Fruit fly (Drosophila melanogaster) whole organism, embryonic: ENCODE measurements around the gene GlyRS.

Source experiments
- Antp ChIP-seq: fragments of 200-800 bp; sonication (Bioruptor generic); optimal IDR thresholded peaks from 3 replicates; lab custom pipeline; 2016; ENCODE audit warnings: missing biosample characterization, missing genetic modification characterization
- CG10321 ChIP-seq: fragments of 200-800 bp; sonication (Bioruptor generic); IDR thresholded peaks from 2 replicates; pipeline ENCODE4 v1.3.6; 2022; ENCODE audit warnings: missing biosample characterization, missing genetic modification characterization
- CG11695 ChIP-seq: fragments of 200-800 bp; sonication (Bioruptor generic); IDR thresholded peaks from 3 replicates; pipeline ENCODE4 v1.3.6; 2022; ENCODE audit warnings: missing biosample characterization, missing genetic modification characterization
- CG15269 ChIP-seq: fragments of 200-800 bp; sonication (Bioruptor generic); optimal IDR thresholded peaks from 2 replicates; lab custom pipeline; 2018; ENCODE audit warnings: missing biosample characterization, mild to moderate bottlenecking, missing genetic modification characterization, moderate library complexity
- CG1529 ChIP-seq: fragments of 200-800 bp; sonication (Bioruptor generic); optimal IDR thresholded peaks from 3 replicates; lab custom pipeline; 2018; ENCODE audit warnings: missing biosample characterization, missing genetic modification characterization
- CG15601 ChIP-seq: fragments of 200-800 bp; sonication (Bioruptor generic); optimal IDR thresholded peaks from 3 replicates; lab custom pipeline; 2019; ENCODE audit warnings: missing biosample characterization, mild to moderate bottlenecking, missing genetic modification characterization, moderate library complexity
- CG17829 ChIP-seq: fragments of 200-800 bp; optimal IDR thresholded peaks from 2 replicates; lab custom pipeline; 2019; ENCODE audit warnings: missing biosample characterization, mild to moderate bottlenecking, missing genetic modification characterization, moderate library complexity
- CG18619 ChIP-seq: fragments of 200-800 bp; sonication (Bioruptor generic); optimal IDR thresholded peaks from 3 replicates; lab custom pipeline; 2017; ENCODE audit warnings: missing biosample characterization, mild to moderate bottlenecking, missing genetic modification characterization
- CG2712 ChIP-seq: fragments of 200-800 bp; optimal IDR thresholded peaks from 3 replicates; lab custom pipeline; 2019; ENCODE audit warnings: missing biosample characterization, mild to moderate bottlenecking, missing genetic modification characterization, moderate library complexity
- CG2889 ChIP-seq: fragments of 200-800 bp; sonication (Bioruptor generic); IDR thresholded peaks from 3 replicates; pipeline ENCODE4 v1.3.6; 2022; ENCODE audit warnings: missing biosample characterization, missing genetic modification characterization
- CG31224 ChIP-seq: fragments of 200-800 bp; sonication (Bioruptor generic); IDR thresholded peaks from 2 replicates; pipeline ENCODE4 v1.3.6; 2022; ENCODE audit warnings: missing biosample characterization, missing genetic modification characterization
- CG32532 ChIP-seq: fragments of 200-800 bp; sonication (Bioruptor generic); IDR thresholded peaks from 2 replicates; pipeline ENCODE4 v1.3.6; 2022; ENCODE audit warnings: missing biosample characterization, missing genetic modification characterization
- CG3281 ChIP-seq: fragments of 200-800 bp; sonication (Bioruptor generic); optimal IDR thresholded peaks from 3 replicates; lab custom pipeline; 2017; ENCODE audit warnings: missing biosample characterization, mild to moderate bottlenecking, missing genetic modification characterization
- CG3407 ChIP-seq: fragments of 200-800 bp; sonication (Bioruptor generic); optimal IDR thresholded peaks from 2 replicates; lab custom pipeline; 2018; ENCODE audit warnings: missing biosample characterization, mild to moderate bottlenecking, missing genetic modification characterization
- CG7271 ChIP-seq: fragments of 200-800 bp; sonication (Bioruptor generic); optimal IDR thresholded peaks from 2 replicates; lab custom pipeline; 2018; ENCODE audit warnings: missing biosample characterization, mild to moderate bottlenecking, missing genetic modification characterization, moderate library complexity
- CG7928 ChIP-seq: fragments of 200-800 bp; sonication (Bioruptor generic); optimal IDR thresholded peaks from 2 replicates; lab custom pipeline; 2017; ENCODE audit warnings: missing biosample characterization, mild to moderate bottlenecking, missing genetic modification characterization
- CG7963 ChIP-seq: fragments of 200-800 bp; sonication (Bioruptor generic); IDR thresholded peaks from 3 replicates; pipeline ENCODE4 v1.3.6; 2022; ENCODE audit warnings: missing biosample characterization, missing genetic modification characterization; ENCODE audit not compliant: partially characterized antibody
- CG8388 ChIP-seq: fragments of 200-800 bp; sonication (Bioruptor generic); optimal IDR thresholded peaks from 2 replicates; lab custom pipeline; 2019; ENCODE audit warnings: missing biosample characterization, mild to moderate bottlenecking, missing genetic modification characterization, moderate library complexity
- CG8478 ChIP-seq: fragments of >200 bp; optimal IDR thresholded peaks from 2 replicates; lab custom pipeline; 2018
- CG8924 ChIP-seq: fragments of 200-800 bp; optimal IDR thresholded peaks from 3 replicates; lab custom pipeline; 2019; ENCODE audit warnings: missing biosample characterization, mild to moderate bottlenecking, missing genetic modification characterization, moderate library complexity
- D ChIP-seq, 2 experiments: fragments of 200-800 bp in 1 of 2; fragments of >200 bp in 1 of 2; sonication (Bioruptor generic) in 1 of 2; optimal IDR thresholded peaks; 2 replicates in 1 of 2; 3 replicates in 1 of 2; lab custom pipeline; 2017; ENCODE audit warnings: mild to moderate bottlenecking in 1 of 2, missing biosample characterization in 1 of 2, missing genetic modification characterization in 1 of 2, missing genetic modification reagents in 1 of 2
- Deaf1 ChIP-seq: fragments of 200-800 bp; optimal IDR thresholded peaks from 3 replicates; lab custom pipeline; 2019; ENCODE audit warnings: missing biosample characterization, mild to moderate bottlenecking, missing genetic modification characterization, moderate library complexity
- Gsc ChIP-seq: fragments of 200-800 bp; sonication (Bioruptor generic); IDR thresholded peaks from 2 replicates; pipeline ENCODE4 v1.3.6; 2022; ENCODE audit warnings: missing biosample characterization, missing genetic modification characterization
- Hr3 ChIP-seq: fragments of 200-800 bp; sonication (Bioruptor generic); optimal IDR thresholded peaks from 3 replicates; lab custom pipeline; 2016; ENCODE audit warnings: missing biosample characterization, missing genetic modification characterization
- Mes4 ChIP-seq: fragments of 200-800 bp; sonication (Bioruptor generic); optimal IDR thresholded peaks from 2 replicates; lab custom pipeline; 2016; ENCODE audit warnings: missing biosample characterization, missing genetic modification characterization
- Nf-YC ChIP-seq: fragments of 200-800 bp; optimal IDR thresholded peaks from 3 replicates; lab custom pipeline; 2019; ENCODE audit warnings: missing biosample characterization, mild to moderate bottlenecking, missing genetic modification characterization, moderate library complexity
- Oli ChIP-seq: fragments of 200-800 bp; sonication (Bioruptor generic); optimal IDR thresholded peaks from 2 replicates; lab custom pipeline; 2018; ENCODE audit warnings: missing biosample characterization, mild to moderate bottlenecking, missing genetic modification characterization, moderate library complexity
- Ptx1 ChIP-seq: fragments of 200-800 bp; sonication (Bioruptor generic); IDR thresholded peaks from 2 replicates; pipeline ENCODE4 v1.3.6; 2022; ENCODE audit warnings: missing biosample characterization, missing genetic modification characterization
- Sry-δ ChIP-seq: fragments of 200-800 bp; sonication (Bioruptor generic); optimal IDR thresholded peaks from 2 replicates; lab custom pipeline; 2016; ENCODE audit warnings: missing biosample characterization, missing genetic modification characterization
- Ssrp ChIP-seq: fragments of 200-800 bp; sonication (Bioruptor generic); optimal IDR thresholded peaks from 2 replicates; lab custom pipeline; 2018; ENCODE audit warnings: missing biosample characterization, mild to moderate bottlenecking, missing genetic modification characterization, moderate library complexity
- btn ChIP-seq: fragments of 200-800 bp; sonication (Bioruptor generic); optimal IDR thresholded peaks from 2 replicates; lab custom pipeline; 2016; ENCODE audit warnings: missing biosample characterization, missing genetic modification characterization
- chif ChIP-seq, 2 experiments: fragments of 200-800 bp; sonication (Bioruptor generic); optimal IDR thresholded peaks; 3 replicates each; lab custom pipeline; 2016; ENCODE audit warnings: missing biosample characterization in 2 of 2, missing genetic modification characterization in 2 of 2
- chn ChIP-seq: fragments of 200-800 bp; sonication (Bioruptor generic); optimal IDR thresholded peaks from 2 replicates; lab custom pipeline; 2016; ENCODE audit warnings: missing biosample characterization, missing genetic modification characterization
- crc ChIP-seq: fragments of 200-800 bp; sonication (Bioruptor generic); optimal IDR thresholded peaks from 2 replicates; lab custom pipeline; 2016; ENCODE audit warnings: missing biosample characterization, missing genetic modification characterization
- crol ChIP-seq: fragments of 200-800 bp; sonication (Bioruptor generic); IDR thresholded peaks from 2 replicates; pipeline ENCODE4 v1.3.6; 2022; ENCODE audit warnings: missing biosample characterization, missing genetic modification characterization
- dimm ChIP-seq: fragments of 200-800 bp; sonication (Bioruptor generic); IDR thresholded peaks from 2 replicates; pipeline ENCODE4 v1.3.6; 2022; ENCODE audit warnings: missing biosample characterization, missing genetic modification characterization
- dpn ChIP-seq, 2 experiments: fragments of 200-800 bp; sonication (Bioruptor generic); optimal IDR thresholded peaks; 3 replicates each; lab custom pipeline; 2016; ENCODE audit warnings: missing biosample characterization in 2 of 2, missing genetic modification characterization in 2 of 2
- exex ChIP-seq: fragments of 200-800 bp; sonication (Bioruptor generic); optimal IDR thresholded peaks from 4 replicates; lab custom pipeline; 2018; ENCODE audit warnings: missing biosample characterization, mild to moderate bottlenecking, missing genetic modification characterization, moderate library complexity
- fd102C ChIP-seq: fragments of 200-800 bp; sonication (Bioruptor generic); optimal IDR thresholded peaks from 2 replicates; lab custom pipeline; 2018; ENCODE audit warnings: missing biosample characterization, mild to moderate bottlenecking, missing genetic modification characterization, moderate library complexity
- fd96Cb ChIP-seq: fragments of 200-800 bp; sonication (Bioruptor generic); optimal IDR thresholded peaks from 2 replicates; lab custom pipeline; 2018; ENCODE audit warnings: missing biosample characterization, mild to moderate bottlenecking, missing genetic modification characterization, moderate library complexity
- ftz-f1 ChIP-seq: fragments of 200-800 bp; sonication (Bioruptor generic); optimal IDR thresholded peaks from 2 replicates; lab custom pipeline; 2016; ENCODE audit warnings: missing biosample characterization, missing genetic modification characterization
- grn ChIP-seq: fragments of 200-800 bp; sonication (Bioruptor generic); optimal IDR thresholded peaks from 3 replicates; lab custom pipeline; 2017; ENCODE audit warnings: missing biosample characterization, missing genetic modification characterization
- hkb ChIP-seq, 2 experiments: fragments of 200-800 bp in 1 of 2; fragments of >200 bp in 1 of 2; sonication (Bioruptor generic) in 1 of 2; IDR thresholded peaks in 1 of 2; optimal IDR thresholded peaks in 1 of 2; 2 replicates each; pipeline versions ENCODE4 v1.3.6 to Lab custom; 2017 to 2022; ENCODE audit warnings: missing biosample characterization in 1 of 2, missing genetic modification characterization in 1 of 2
- lab ChIP-seq: fragments of 200-800 bp; sonication (Bioruptor generic); optimal IDR thresholded peaks from 3 replicates; lab custom pipeline; 2017; ENCODE audit warnings: missing biosample characterization, missing genetic modification characterization, mild to moderate bottlenecking, moderate library complexity, missing genetic modification reagents
- mld ChIP-seq: fragments of 200-800 bp; sonication (Bioruptor generic); IDR thresholded peaks from 3 replicates; pipeline ENCODE4 v1.3.6; 2022; ENCODE audit warnings: missing biosample characterization, missing genetic modification characterization; ENCODE audit not compliant: partially characterized antibody
- otp ChIP-seq: fragments of 200-800 bp; sonication (Bioruptor generic); IDR thresholded peaks from 3 replicates; pipeline ENCODE4, ENCODE4 v1.3.6; 2022; ENCODE audit warnings: missing biosample characterization, missing genetic modification characterization
- pb ChIP-seq: fragments of 200-800 bp; sonication (Bioruptor generic); optimal IDR thresholded peaks from 3 replicates; lab custom pipeline; 2016; ENCODE audit warnings: missing biosample characterization, missing genetic modification characterization
- sr ChIP-seq: fragments of 200-800 bp; sonication (Bioruptor generic); IDR thresholded peaks from 3 replicates; pipeline ENCODE4 v1.3.6; 2022; ENCODE audit warnings: missing biosample characterization, missing genetic modification characterization
- vfl ChIP-seq: fragments of 200-800 bp; sonication (Bioruptor generic); optimal IDR thresholded peaks from 2 replicates; lab custom pipeline; 2016; ENCODE audit warnings: missing biosample characterization, missing genetic modification characterization
- wor ChIP-seq: fragments of 200-800 bp; sonication (Bioruptor generic); IDR thresholded peaks from 2 replicates; pipeline ENCODE4 v1.3.6; 2022; ENCODE audit warnings: missing biosample characterization, missing genetic modification characterization

GlyRS gene

DNA sequence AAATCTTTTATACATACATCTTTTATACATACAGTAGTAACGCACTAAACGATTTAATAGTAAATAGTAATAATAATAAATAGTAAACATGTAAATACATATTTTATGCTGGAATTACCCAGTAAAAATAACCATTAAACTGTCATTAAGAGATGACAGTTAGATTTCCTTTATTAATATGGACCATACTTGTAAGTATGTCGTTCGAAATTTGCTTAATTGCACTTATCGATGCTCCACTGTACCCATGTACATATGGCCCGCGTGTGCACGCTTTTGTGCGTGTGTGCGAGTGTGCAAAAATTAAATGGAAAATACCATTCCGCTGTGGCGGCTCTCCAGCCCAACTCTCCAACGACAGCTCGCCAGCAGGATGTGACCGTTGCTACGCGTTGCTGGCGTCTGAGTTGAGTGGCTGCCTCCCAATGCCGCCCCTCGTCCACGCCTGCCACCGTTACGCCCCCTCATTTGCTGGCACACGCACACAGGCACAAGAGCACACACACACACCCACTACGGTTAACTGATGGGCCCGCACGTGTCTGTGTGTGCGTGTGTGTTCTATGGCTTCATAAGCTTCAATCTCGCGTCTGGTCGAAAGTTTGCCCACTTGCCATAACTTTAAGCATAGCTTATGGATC lies 7.8 kb downstream of the GlyRS start (continued):
- TF ChIP-seq Hr3 (GFP tag; lab: Kevin White, UChicago) = no peak
- TF ChIP-seq CG8388 (GFP tag; lab: Kevin White, UChicago) = no peak
- no peak for TF ChIP-seq CG3281
- TF ChIP-seq CG15269 (tag; lab: Kevin White, UChicago) = no peak
- no peak for TF ChIP-seq vfl
- no peak for TF ChIP-seq Nf-YC
- TF ChIP-seq Ptx1 (GFP tag; lab: Robert Waterston, UW) = peak; percentile 30; the same call in 1 of the 2 replicates
- TF ChIP-seq hkb (optimal IDR thresholded peaks at IDR 0.05; lab: Kevin White, UChicago) = no peak
- TF ChIP-seq hkb (GFP tag; IDR thresholded peaks at IDR 0.05; lab: Robert Waterston, UW) = 0 out of 2 replicates have a peak, but pooled peaks have one; percentile 8
- no peak for TF ChIP-seq CG2712 (tag; lab: Kevin White, UChicago)
- no peak for TF ChIP-seq D (optimal IDR thresholded peaks at IDR 0.05; lab: Kevin White, UChicago)
- TF ChIP-seq D (GFP tag; optimal IDR thresholded peaks at IDR 0.05; lab: Kevin White, UChicago) = no peak
- no peak for TF ChIP-seq Mes4
- TF ChIP-seq grn (GFP tag; lab: Kevin White, UChicago) = no peak
- no peak for TF ChIP-seq fd102C
- no peak for TF ChIP-seq CG15601
- TF ChIP-seq CG18619 (GFP tag; lab: Kevin White, UChicago) = no peak
- no peak for TF ChIP-seq ftz-f1
- no peak for TF ChIP-seq CG8924 (tag; lab: Kevin White, UChicago)
- TF ChIP-seq CG32532 (GFP tag; lab: Robert Waterston, UW) = no peak
- TF ChIP-seq Oli (tag; lab: Kevin White, UChicago) = no peak
- TF ChIP-seq CG7271 (tag; lab: Kevin White, UChicago) = no peak
- TF ChIP-seq crol = peak; percentile 61
- TF ChIP-seq wor (GFP tag; lab: Robert Waterston, UW) = no peak
- peak; percentile 28; the same call in 1 of the 3 replicates for TF ChIP-seq CG11695 (GFP tag; lab: Robert Waterston, UW)
- peak; percentile 11 for TF ChIP-seq lab (GFP tag; lab: Kevin White, UChicago)
- TF ChIP-seq chn (GFP tag; lab: Kevin White, UChicago) = no peak
- no peak for TF ChIP-seq CG1529 (GFP tag; lab: Kevin White, UChicago)
- TF ChIP-seq CG7928 (GFP tag; lab: Kevin White, UChicago) = no peak
- no peak for TF ChIP-seq CG7963 (GFP tag; lab: Robert Waterston, UW)
- no peak for TF ChIP-seq Gsc
- TF ChIP-seq crc (GFP tag; lab: Kevin White, UChicago) = no peak
- no peak for TF ChIP-seq CG31224 (GFP tag; lab: Robert Waterston, UW)
- TF ChIP-seq exex (tag; lab: Kevin White, UChicago) = no peak
- TF ChIP-seq dimm (GFP tag; lab: Robert Waterston, UW) = no peak
- no peak for TF ChIP-seq otp
- TF ChIP-seq fd96Cb (tag; lab: Kevin White, UChicago) = no peak
- no peak for TF ChIP-seq CG17829 (tag; lab: Kevin White, UChicago)
- TF ChIP-seq btn (GFP tag; lab: Kevin White, UChicago) = no peak
- no peak for TF ChIP-seq Antp (GFP tag; lab: Kevin White, UChicago)
- no peak for TF ChIP-seq CG2889 (GFP tag; lab: Robert Waterston, UW)
- TF ChIP-seq pb (GFP tag; lab: Kevin White, UChicago) = no peak
- TF ChIP-seq CG10321 (GFP tag; lab: Robert Waterston, UW) = no peak
- peak; percentile 11 for TF ChIP-seq Ssrp (tag; lab: Kevin White, UChicago)
- no peak for TF ChIP-seq dpn (GFP tag; optimal IDR thresholded peaks at IDR 0.05; lab: Kevin White, UChicago)
- peak; percentile 78 for TF ChIP-seq sr (GFP tag; lab: Robert Waterston, UW)
- TF ChIP-seq Sry-δ (GFP tag; lab: Kevin White, UChicago) = no peak
- TF ChIP-seq CG8478 (lab: Kevin White, UChicago) = peak; percentile 44
- no peak for TF ChIP-seq CG3407 (GFP tag; lab: Kevin White, UChicago)
- TF ChIP-seq chif (GFP tag; optimal IDR thresholded peaks at IDR 0.05; lab: Kevin White, UChicago) = no peak
- no peak for TF ChIP-seq Deaf1
- TF ChIP-seq mld = no peak
